Worm (Caenorhabditis elegans) whole organism, L2 larva: ENCODE measurements around the gene ddp-1.
A peak's percentile ranks its signal among the peaks of the same experiment; 100 is the strongest.

Experiments used
- F13H6.1 ChIP-seq: sonication (generic microtip); optimal IDR thresholded peaks from 2 replicates; lab custom pipeline; 2016; ENCODE audit warnings: missing genetic modification characterization, missing compliant biosample characterization
- ama-1 ChIP-seq: fragments of 150-350 bp; optimal IDR thresholded peaks from 2 replicates; lab custom pipeline; 2018; ENCODE audit warnings: inconsistent platforms
- dmd-4 ChIP-seq: sonication (generic microtip); optimal IDR thresholded peaks from 2 replicates; lab custom pipeline; 2017; ENCODE audit warnings: missing biosample characterization, missing genetic modification characterization
- mdl-1 ChIP-seq, 2 experiments: fragments of 150-350 bp in 1 of 2; sonication (generic microtip) in 1 of 2; optimal IDR thresholded peaks; 2 replicates each; lab custom pipeline; 2017; ENCODE audit warnings: missing biosample characterization in 2 of 2, missing genetic modification characterization in 2 of 2
- nhr-10 ChIP-seq: sonication (generic microtip); optimal IDR thresholded peaks from 2 replicates; lab custom pipeline; 2017; ENCODE audit warnings: missing biosample characterization, missing genetic modification characterization
- nhr-25 ChIP-seq: fragments of 150-350 bp; sonication (generic microtip); optimal IDR thresholded peaks from 3 replicates; lab custom pipeline; 2014; ENCODE audit warnings: missing biosample characterization, missing genetic modification characterization
- snpc-4 ChIP-seq: fragments of 150-350 bp; optimal IDR thresholded peaks from 2 replicates; lab custom pipeline; 2014; ENCODE audit warnings: missing biosample characterization, missing genetic modification characterization
- unc-39 ChIP-seq: fragments of 150-350 bp; optimal IDR thresholded peaks from 2 replicates; lab custom pipeline; 2014; ENCODE audit warnings: missing biosample characterization, missing genetic modification characterization
- zag-1 ChIP-seq: fragments of 150-350 bp; optimal IDR thresholded peaks from 2 replicates; lab custom pipeline; 2014; ENCODE audit warnings: missing biosample characterization, missing genetic modification characterization

DNA sequence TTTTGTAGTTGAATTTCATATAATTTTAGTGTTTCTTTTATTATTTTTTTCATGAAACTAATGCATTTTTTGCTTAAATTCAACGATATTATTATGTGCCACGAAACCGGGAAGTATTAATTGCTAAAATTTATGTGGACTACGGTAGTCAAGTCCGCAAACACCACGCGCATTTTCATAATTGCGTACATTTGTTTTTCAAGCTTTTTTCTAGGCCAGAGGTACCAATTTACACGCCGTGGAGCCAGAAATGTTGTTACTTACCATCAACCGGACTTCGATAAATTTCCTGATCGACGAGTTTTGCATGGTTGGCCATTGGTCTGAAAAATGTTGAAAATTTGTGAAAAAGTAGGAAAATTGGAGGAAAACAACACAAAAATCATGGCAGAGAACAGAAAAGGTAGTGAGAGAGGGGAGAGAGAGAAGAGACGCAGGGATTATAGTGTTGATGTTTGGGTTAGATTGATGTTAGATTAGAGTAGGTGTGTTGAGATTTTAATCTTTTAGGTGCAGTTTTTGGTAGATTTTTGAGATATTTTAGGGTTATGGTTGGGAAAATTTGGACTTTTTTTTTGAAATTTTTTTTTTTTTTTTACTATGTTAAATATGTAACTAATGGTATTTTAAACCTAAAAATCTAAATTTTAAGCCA lies 41.6 kb upstream of the ddp-1 start, which contains the start of gene clp-4:
- TF ChIP-seq nhr-10 (tag; lab: Kevin White, UChicago) (no peak), F13H6.1 (tag; lab: Kevin White, UChicago) (no peak), snpc-4 (no peak), dmd-4 (tag; lab: Kevin White, UChicago) (no peak), mdl-1 (tag; optimal IDR thresholded peaks at IDR 0.05; lab: Kevin White, UChicago) (no peak), ama-1 (lab: Kevin White, UChicago) (no peak), zag-1 (no peak), unc-39 (tag; lab: Kevin White, UChicago) (no peak), nhr-25 (tag; lab: Kevin White, UChicago) (peak; percentile 52)
